Worm (Caenorhabditis elegans): Measurements from ENCODE around the gene F19F10.3.

Gene F19F10.3

DNA sequence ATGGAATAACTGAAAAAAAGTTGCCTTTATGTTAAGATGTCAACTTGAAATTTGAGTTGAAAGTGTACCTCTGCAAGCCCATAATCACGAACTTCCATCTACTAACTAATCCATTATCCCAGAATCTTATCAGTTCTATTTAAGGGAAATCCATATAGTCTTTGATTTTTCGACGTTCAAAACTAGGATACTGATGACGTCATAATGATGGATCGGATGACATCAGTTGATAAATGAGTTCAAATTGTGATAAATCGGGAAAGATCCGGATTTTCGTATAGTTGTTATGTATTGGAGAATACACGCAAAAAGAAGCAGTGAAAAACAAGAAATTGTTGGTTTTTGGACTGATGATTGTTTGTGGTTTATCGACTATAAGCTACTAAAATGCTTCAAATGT lies 8.2 kb upstream of the F19F10.3 start:
- peak; percentile 69 for TF ChIP-seq nhr-21 (tag; optimal IDR thresholded peaks at IDR 0.05)
- no peak for TF ChIP-seq Y55F3AM.14 (GFP tag; optimal IDR thresholded peaks at IDR 0.05)
- TF ChIP-seq C34F6.9 (tag; optimal IDR thresholded peaks at IDR 0.05): no peak
- no peak for TF ChIP-seq lsy-2 (tag; optimal IDR thresholded peaks at IDR 0.05)
- TF ChIP-seq sma-9 (GFP tag; optimal IDR thresholded peaks at IDR 0.05): peak; percentile 2
- TF ChIP-seq sma-9 (tag; optimal IDR thresholded peaks at IDR 0.05): no peak
- no peak for TF ChIP-seq nhr-237 (tag; optimal IDR thresholded peaks at IDR 0.05)

DNA sequence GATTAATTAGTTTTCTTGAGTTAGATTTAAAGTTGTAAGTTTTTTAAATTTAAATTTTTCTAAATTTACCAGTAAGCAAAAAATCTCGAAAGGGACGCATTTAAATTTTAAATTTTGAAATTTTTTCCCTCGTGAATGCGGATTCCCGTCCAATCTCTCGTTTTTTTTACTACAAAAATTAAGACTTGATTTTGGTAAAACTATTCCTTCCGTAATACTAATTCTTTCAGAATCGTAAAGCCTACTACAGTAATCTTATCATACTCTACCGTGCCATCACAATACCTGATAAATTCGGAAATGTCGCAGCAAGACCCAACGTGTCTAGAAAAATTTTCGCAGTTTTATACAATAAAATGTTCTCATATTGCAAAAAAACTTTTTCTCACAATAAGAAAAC lies 6.7 kb upstream of the F19F10.3 start, which contains the start of the genes C54F6.19 and nhx-3:
C54F6.19 (plus strand) TSS at position 301 of the 400 bp plus-strand sequence.
nhx-3 (minus strand) TSS at position 337 of the 400 bp plus-strand sequence.
- no peak for TF ChIP-seq elt-3 (tag; optimal IDR thresholded peaks at IDR 0.05)
- no peak for TF ChIP-seq sem-4 (tag; optimal IDR thresholded peaks at IDR 0.05)
- no peak for TF ChIP-seq F13H6.1 (tag; optimal IDR thresholded peaks at IDR 0.05)
- TF ChIP-seq zag-1 (tag; optimal IDR thresholded peaks at IDR 0.05): no peak
- TF ChIP-seq mdl-1 (tag; optimal IDR thresholded peaks at IDR 0.05): no peak
- TF ChIP-seq ceh-82 (tag; optimal IDR thresholded peaks at IDR 0.05): no peak
- TF ChIP-seq nhr-6 (tag; optimal IDR thresholded peaks at IDR 0.05): no peak
- no peak for TF ChIP-seq mbf-1 (tag; optimal IDR thresholded peaks at IDR 0.05)
- TF ChIP-seq lin-11 (tag; optimal IDR thresholded peaks at IDR 0.05): no peak

DNA sequence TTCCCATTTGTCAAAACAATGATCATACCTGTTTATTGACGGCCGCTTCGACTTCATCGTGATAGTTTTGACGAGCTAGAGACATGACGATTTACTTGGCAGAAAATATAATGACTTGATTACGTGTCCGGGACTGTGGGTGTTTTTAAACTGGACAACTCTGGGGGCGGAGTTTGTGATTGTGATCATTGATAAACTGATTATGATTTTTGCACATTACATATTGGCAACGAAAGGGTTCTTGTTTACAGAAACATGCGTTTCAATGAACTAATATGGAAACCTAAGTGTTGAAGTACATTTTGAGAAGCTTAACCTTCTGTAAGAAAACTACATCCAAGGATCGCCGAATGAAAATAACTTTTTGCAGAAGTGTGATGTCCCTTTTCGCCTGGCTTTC lies 4.4 kb upstream of the F19F10.3 start, which contains the start of gene ftn-1:
ftn-1 (minus strand) TSS at position 101 of the 400 bp plus-strand sequence.
- TF ChIP-seq nhr-23 (tag; optimal IDR thresholded peaks at IDR 0.05) (no peak), mdl-1 (tag; optimal IDR thresholded peaks at IDR 0.05) (no peak), elt-1 (tag; optimal IDR thresholded peaks at IDR 0.05) (no peak), unc-39 (tag; optimal IDR thresholded peaks at IDR 0.05) (no peak), egl-27 (tag; optimal IDR thresholded peaks at IDR 0.05) (no peak), sem-4 (tag; optimal IDR thresholded peaks at IDR 0.05) (no peak), F13H6.1 (tag; optimal IDR thresholded peaks at IDR 0.05) (no peak), gmeb-1 (tag; optimal IDR thresholded peaks at IDR 0.05) (no peak), lsy-2 (tag; optimal IDR thresholded peaks at IDR 0.05) (no peak), mbf-1 (tag; optimal IDR thresholded peaks at IDR 0.05) (no peak), ama-1 (optimal IDR thresholded peaks at IDR 0.05) (no peak), snpc-4 (tag; optimal IDR thresholded peaks at IDR 0.05) (no peak), nhr-129 (tag; optimal IDR thresholded peaks at IDR 0.05) (no peak), unc-62 (GFP tag; optimal IDR thresholded peaks at IDR 0.05) (no peak), elt-3 (tag; optimal IDR thresholded peaks at IDR 0.05) (no peak), fos-1 (tag; optimal IDR thresholded peaks at IDR 0.05) (no peak), ztf-4 (tag; optimal IDR thresholded peaks at IDR 0.05) (no peak), ceh-82 (tag; optimal IDR thresholded peaks at IDR 0.05) (no peak)

ce11 chrV:7548017-7548416 lies 3.9 kb upstream of the F19F10.3 start:
- peak; percentile 52 for TF ChIP-seq sma-9 (GFP tag; optimal IDR thresholded peaks at IDR 0.05)
- no peak for TF ChIP-seq sma-9 (tag; optimal IDR thresholded peaks at IDR 0.05)
- TF ChIP-seq sma-3 (GFP tag; optimal IDR thresholded peaks at IDR 0.05): no peak
- no peak for TF ChIP-seq lin-11 (tag; optimal IDR thresholded peaks at IDR 0.05)
- TF ChIP-seq nhr-23 (tag; optimal IDR thresholded peaks at IDR 0.05): no peak
- no peak for TF ChIP-seq gmeb-1 (tag; optimal IDR thresholded peaks at IDR 0.05)
- TF ChIP-seq nhr-11 (tag; optimal IDR thresholded peaks at IDR 0.05): no peak
- TF ChIP-seq ztf-4 (tag; optimal IDR thresholded peaks at IDR 0.05): no peak

DNA sequence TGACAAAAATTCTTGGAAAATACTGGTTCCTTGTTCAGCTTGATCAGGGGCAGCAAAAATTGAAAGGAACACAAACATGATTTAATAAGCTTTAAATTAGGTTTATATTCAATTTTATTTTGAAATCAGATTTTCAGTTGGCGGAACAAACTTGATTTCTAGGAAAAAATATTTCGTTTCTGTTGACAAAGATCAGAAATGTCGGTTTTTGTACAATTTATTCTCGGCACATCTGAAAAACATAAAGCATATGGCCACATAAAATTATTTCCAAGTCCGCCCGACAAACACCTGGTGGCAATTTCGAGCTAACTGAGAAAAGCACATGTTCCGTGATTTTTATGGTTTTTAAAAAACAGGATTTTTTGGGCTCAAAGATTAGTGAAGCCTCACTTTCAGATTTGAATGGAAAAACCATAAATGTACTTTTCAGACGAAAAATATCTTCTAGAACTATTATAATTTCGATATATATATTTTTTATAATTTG lies 2.0 kb downstream of the F19F10.3 start, which contains the start of gene ttr-10:
ttr-10 (minus strand) TSS at position 51 of the 490 bp plus-strand sequence.
- TF ChIP-seq unc-55 (GFP tag; optimal IDR thresholded peaks at IDR 0.05): no peak
- no peak for TF ChIP-seq nhr-77 (tag; optimal IDR thresholded peaks at IDR 0.05)
- no peak for TF ChIP-seq F13H6.1 (tag; optimal IDR thresholded peaks at IDR 0.05)
- TF ChIP-seq elt-3 (tag; optimal IDR thresholded peaks at IDR 0.05): no peak
- TF ChIP-seq ama-1 (optimal IDR thresholded peaks at IDR 0.05): no peak
- TF ChIP-seq snpc-4 (tag; optimal IDR thresholded peaks at IDR 0.05): no peak
- TF ChIP-seq zag-1 (tag; optimal IDR thresholded peaks at IDR 0.05): no peak
- TF ChIP-seq nhr-6 (tag; optimal IDR thresholded peaks at IDR 0.05): no peak
- TF ChIP-seq mab-5 (tag; optimal IDR thresholded peaks at IDR 0.05): no peak
- TF ChIP-seq nhr-237 (tag; optimal IDR thresholded peaks at IDR 0.05): no peak
- no peak for TF ChIP-seq fos-1 (tag; optimal IDR thresholded peaks at IDR 0.05)
- no peak for TF ChIP-seq sem-4 (tag; optimal IDR thresholded peaks at IDR 0.05)
- TF ChIP-seq ztf-11 (tag; optimal IDR thresholded peaks at IDR 0.05): no peak
- TF ChIP-seq crh-2 (tag; optimal IDR thresholded peaks at IDR 0.05): no peak
- TF ChIP-seq skn-1 (tag; optimal IDR thresholded peaks at IDR 0.05): no peak
- TF ChIP-seq nhr-12 (tag; optimal IDR thresholded peaks at IDR 0.05): no peak
- no peak for TF ChIP-seq nhr-25 (tag; optimal IDR thresholded peaks at IDR 0.05)
- TF ChIP-seq mdl-1 (tag; optimal IDR thresholded peaks at IDR 0.05): no peak
- TF ChIP-seq dmd-4 (tag; optimal IDR thresholded peaks at IDR 0.05): no peak
